Worm (Caenorhabditis elegans) whole organism, L3 larva: ENCODE data around the gene H40L08.8.

Experiments
- ceh-82 ChIP-seq: fragments of 150-350 bp; optimal IDR thresholded peaks from 2 replicates; lab custom pipeline; 2014; ENCODE audit warnings: missing biosample characterization, missing genetic modification characterization
- eor-1 ChIP-seq, 2 experiments: fragments of 150-350 bp; optimal IDR thresholded peaks; 2 replicates each; lab custom pipeline; 2014 to 2018; ENCODE audit warnings: missing biosample characterization in 2 of 2, missing genetic modification characterization in 2 of 2
- nfya-1 ChIP-seq: sonication (generic microtip); optimal IDR thresholded peaks from 2 replicates; lab custom pipeline; 2017; ENCODE audit warnings: missing genetic modification characterization, mild to moderate bottlenecking, missing compliant biosample characterization, antibody characterized with exemption, moderate library complexity; ENCODE audit not compliant: insufficient read depth
- nhr-28 ChIP-seq: fragments of 150-350 bp; optimal IDR thresholded peaks from 2 replicates; lab custom pipeline; 2014; ENCODE audit warnings: missing biosample characterization, missing genetic modification characterization
- pha-4 ChIP-seq: fragments of 150-350 bp; optimal IDR thresholded peaks from 2 replicates; lab custom pipeline; 2014; ENCODE audit warnings: missing biosample characterization, missing genetic modification reagents, missing genetic modification characterization
- tbx-2 ChIP-seq: sonication (generic microtip); optimal IDR thresholded peaks from 2 replicates; lab custom pipeline; 2016; ENCODE audit warnings: mild to moderate bottlenecking, missing genetic modification characterization, missing compliant biosample characterization
- unc-62 ChIP-seq: fragments of 150-350 bp; sonication (generic microtip); optimal IDR thresholded peaks from 4 replicates; lab custom pipeline; 2014; ENCODE audit warnings: missing biosample characterization, missing genetic modification reagents, missing genetic modification characterization
- ztf-11 ChIP-seq: fragments of 150-350 bp; optimal IDR thresholded peaks from 2 replicates; lab custom pipeline; 2014; ENCODE audit warnings: missing biosample characterization, missing genetic modification characterization

- TF ChIP-seq unc-62 (GFP tag; lab: Kevin White, UChicago), result no peak
- no peak for TF ChIP-seq nhr-28 (tag; lab: Kevin White, UChicago)
- no peak for TF ChIP-seq ceh-82 (tag; lab: Kevin White, UChicago)
- TF ChIP-seq ztf-11 (tag; lab: Kevin White, UChicago), result no peak
- no peak for TF ChIP-seq pha-4 (tag; lab: Kevin White, UChicago)
- no peak for TF ChIP-seq tbx-2
- TF ChIP-seq eor-1 (tag; optimal IDR thresholded peaks at IDR 0.05; lab: Kevin White, UChicago), result no peak
- TF ChIP-seq nfya-1 (tag; lab: Kevin White, UChicago), result no peak
These were observed 2.3 kb downstream of the H40L08.8 start for ce11 chrX:15075170-15075569.
